Fruit fly (Drosophila melanogaster) whole organism, adult: Measurements from ENCODE around the gene SH3PX1.

Source experiments
- CG12768 ChIP-seq: fragments of 200-800 bp; sonication (Bioruptor generic); optimal IDR thresholded peaks from 2 replicates; lab custom pipeline; 2017; ENCODE audit warnings: missing biosample characterization, missing genetic modification characterization, mild to moderate bottlenecking, moderate library complexity, missing genetic modification reagents
- CG1620 ChIP-seq: fragments of 200-800 bp; sonication (Bioruptor generic); optimal IDR thresholded peaks from 2 replicates; lab custom pipeline; 2016; ENCODE audit warnings: missing biosample characterization, missing genetic modification characterization
- bab1 ChIP-seq: fragments of 200-800 bp; sonication (Bioruptor generic); optimal IDR thresholded peaks from 3 replicates; lab custom pipeline; 2019; ENCODE audit warnings: missing biosample characterization, mild to moderate bottlenecking, missing genetic modification characterization, moderate library complexity

- TF ChIP-seq bab1 (GFP tag; lab: Kevin White, UChicago) = peak; percentile 75
- TF ChIP-seq CG12768 = peak; percentile 88
- TF ChIP-seq CG1620 (GFP tag; lab: Kevin White, UChicago) = peak; percentile 73
Observed at dm6 chr3L:9692892-9693551, 20.6 kb downstream of the SH3PX1 start.
